Worm (Caenorhabditis elegans) whole organism, L2 larva: Measurements from ENCODE around the gene C33D9.13.

Source experiments
- crh-2 ChIP-seq: sonication (generic microtip); optimal IDR thresholded peaks from 2 replicates; lab custom pipeline; 2017; ENCODE audit warnings: missing biosample characterization, missing genetic modification characterization
- nhr-11 ChIP-seq: fragments of 150-350 bp; optimal IDR thresholded peaks from 2 replicates; lab custom pipeline; 2014; ENCODE audit warnings: missing biosample characterization, missing genetic modification characterization

DNA sequence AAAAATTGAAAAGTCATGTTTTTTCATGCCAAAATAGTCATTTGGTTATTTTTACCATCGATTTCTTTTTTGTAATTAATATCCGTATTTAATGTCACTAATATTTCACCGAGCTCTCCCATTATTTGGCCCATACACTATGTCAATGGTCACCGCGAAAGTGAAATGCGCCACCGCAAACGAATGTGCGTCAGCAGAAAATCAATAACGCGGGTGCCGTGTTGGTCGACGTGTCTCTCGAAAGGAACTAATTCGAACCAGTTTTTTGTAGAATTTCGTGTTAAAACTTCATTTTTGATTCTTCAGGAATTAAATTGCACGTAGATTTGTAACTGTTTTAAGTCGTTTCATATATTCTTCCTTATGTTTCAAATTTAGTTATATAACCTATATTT lies 41.5 kb upstream of the C33D9.13 start:
- no peak for TF ChIP-seq crh-2 (tag; lab: Kevin White, UChicago)
- no peak for TF ChIP-seq nhr-11 (tag; lab: Kevin White, UChicago)
